Fruit fly (Drosophila melanogaster) whole organism, embryonic: ENCODE data around the gene Gad1.

Experiments
- Asciz ChIP-seq: fragments of 200-800 bp; sonication (Bioruptor generic); optimal IDR thresholded peaks from 2 replicates; lab custom pipeline; 2017; ENCODE audit warnings: missing biosample characterization, mild to moderate bottlenecking, missing genetic modification characterization, missing genetic modification reagents
- Blimp-1 ChIP-seq: fragments of 200-800 bp; sonication (Bioruptor generic); optimal IDR thresholded peaks from 3 replicates; lab custom pipeline; 2018; ENCODE audit warnings: missing biosample characterization, missing genetic modification characterization, mild to moderate bottlenecking, moderate library complexity, missing genetic modification reagents
- BtbVII ChIP-seq: fragments of 200-800 bp; sonication (Bioruptor generic); optimal IDR thresholded peaks from 3 replicates; lab custom pipeline; 2017; ENCODE audit warnings: missing biosample characterization, mild to moderate bottlenecking, missing genetic modification characterization
- CG10209 ChIP-seq: fragments of 200-800 bp; sonication (Bioruptor generic); optimal IDR thresholded peaks from 3 replicates; lab custom pipeline; 2017; ENCODE audit warnings: missing biosample characterization, mild to moderate bottlenecking, missing genetic modification characterization, missing genetic modification reagents
- CG11695 ChIP-seq: fragments of 200-800 bp; sonication (Bioruptor generic); IDR thresholded peaks from 3 replicates; pipeline ENCODE4 v1.3.6; 2022; ENCODE audit warnings: missing biosample characterization, missing genetic modification characterization
- CG14710 ChIP-seq: fragments of 200-800 bp; sonication (Bioruptor generic); optimal IDR thresholded peaks from 3 replicates; lab custom pipeline; 2019; ENCODE audit warnings: missing biosample characterization, mild to moderate bottlenecking, missing genetic modification characterization, moderate library complexity
- CG15011 ChIP-seq: fragments of 200-800 bp; sonication (Bioruptor generic); optimal IDR thresholded peaks from 3 replicates; lab custom pipeline; 2018; ENCODE audit warnings: missing biosample characterization, mild to moderate bottlenecking, missing genetic modification characterization
- CG2129 ChIP-seq: fragments of 200-800 bp; sonication (Bioruptor generic); IDR thresholded peaks from 2 replicates; pipeline ENCODE4 v1.3.6; 2022; ENCODE audit warnings: missing biosample characterization, missing genetic modification characterization; ENCODE audit not compliant: partially characterized antibody
- CG2199 ChIP-seq: fragments of 200-800 bp; sonication (Bioruptor generic); IDR thresholded peaks from 3 replicates; pipeline ENCODE4 v1.3.6; 2022; ENCODE audit warnings: missing biosample characterization, missing genetic modification characterization
- CG32532 ChIP-seq: fragments of 200-800 bp; sonication (Bioruptor generic); IDR thresholded peaks from 2 replicates; pipeline ENCODE4 v1.3.6; 2022; ENCODE audit warnings: missing biosample characterization, missing genetic modification characterization
- CG34422 ChIP-seq: fragments of 200-800 bp; sonication (Bioruptor generic); IDR thresholded peaks from 3 replicates; pipeline ENCODE4 v1.3.6; 2022; ENCODE audit warnings: missing biosample characterization, missing genetic modification characterization
- CG4617 ChIP-seq: fragments of 200-800 bp; sonication (Bioruptor generic); optimal IDR thresholded peaks from 3 replicates; lab custom pipeline; 2016; ENCODE audit warnings: missing biosample characterization, missing genetic modification characterization, borderline replicate concordance
- CG5953 ChIP-seq: fragments of 200-800 bp; sonication (Bioruptor generic); IDR thresholded peaks from 2 replicates; pipeline ENCODE4 v1.3.6; 2022; ENCODE audit warnings: missing biosample characterization, missing genetic modification characterization
- CG7963 ChIP-seq: fragments of 200-800 bp; sonication (Bioruptor generic); IDR thresholded peaks from 3 replicates; pipeline ENCODE4 v1.3.6; 2022; ENCODE audit warnings: missing biosample characterization, missing genetic modification characterization; ENCODE audit not compliant: partially characterized antibody
- CG9437 ChIP-seq: fragments of 200-800 bp; sonication (Bioruptor generic); optimal IDR thresholded peaks from 2 replicates; lab custom pipeline; 2018; ENCODE audit warnings: missing biosample characterization, mild to moderate bottlenecking, missing genetic modification characterization
- Dbx ChIP-seq: fragments of 200-800 bp; sonication (Bioruptor generic); IDR thresholded peaks from 3 replicates; pipeline ENCODE4 v1.3.6; 2022; ENCODE audit warnings: missing biosample characterization, missing genetic modification characterization
- E2f2 ChIP-seq: fragments of 200-800 bp; sonication (Bioruptor generic); IDR thresholded peaks from 2 replicates; pipeline ENCODE4 v1.3.6; 2022; ENCODE audit warnings: missing biosample characterization, missing genetic modification characterization
- HLH3B ChIP-seq: fragments of 200-800 bp; sonication (Bioruptor generic); IDR thresholded peaks from 2 replicates; pipeline ENCODE4 v1.3.6; 2022; ENCODE audit warnings: missing biosample characterization, missing genetic modification characterization
- MBD-R2 ChIP-seq: fragments of 200-800 bp; sonication (Bioruptor generic); IDR thresholded peaks from 2 replicates; pipeline ENCODE4 v1.3.6; 2022; ENCODE audit warnings: missing biosample characterization, missing genetic modification characterization
- Med ChIP-seq: fragments of 200-800 bp; sonication (Bioruptor generic); peaks from one replicate; lab custom pipeline; 2016; ENCODE audit warnings: missing biosample characterization, missing genetic modification characterization, mild to moderate bottlenecking, inconsistent platforms, moderate library complexity
- Meics ChIP-seq: fragments of 200-800 bp; sonication (Bioruptor generic); optimal IDR thresholded peaks from 2 replicates; lab custom pipeline; 2017; ENCODE audit warnings: missing biosample characterization, mild to moderate bottlenecking, missing genetic modification characterization
- Ptx1 ChIP-seq: fragments of 200-800 bp; sonication (Bioruptor generic); IDR thresholded peaks from 2 replicates; pipeline ENCODE4 v1.3.6; 2022; ENCODE audit warnings: missing biosample characterization, missing genetic modification characterization
- Rx ChIP-seq: fragments of 200-800 bp; sonication (Bioruptor generic); IDR thresholded peaks from 2 replicates; pipeline ENCODE4 v1.3.6; 2022; ENCODE audit warnings: missing biosample characterization, missing genetic modification characterization
- Sox100B ChIP-seq: fragments of 200-800 bp; sonication (Bioruptor generic); optimal IDR thresholded peaks from 3 replicates; lab custom pipeline; 2018; ENCODE audit warnings: missing biosample characterization, mild to moderate bottlenecking, missing genetic modification characterization
- Spps ChIP-seq: fragments of 200-800 bp; sonication (Bioruptor generic); optimal IDR thresholded peaks from 2 replicates; lab custom pipeline; 2018; ENCODE audit warnings: missing biosample characterization, mild to moderate bottlenecking, missing genetic modification characterization
- Sry-δ ChIP-seq: fragments of 200-800 bp; sonication (Bioruptor generic); optimal IDR thresholded peaks from 2 replicates; lab custom pipeline; 2016; ENCODE audit warnings: missing biosample characterization, missing genetic modification characterization
- aop ChIP-seq: fragments of 200-800 bp; sonication (Bioruptor generic); IDR thresholded peaks from 2 replicates; pipeline ENCODE4 v1.3.6; 2022; ENCODE audit warnings: missing biosample characterization, missing genetic modification characterization
- bsh ChIP-seq, 2 experiments: fragments of 200-800 bp; sonication (Bioruptor generic); optimal IDR thresholded peaks; 2 replicates each; lab custom pipeline; 2017 to 2018; ENCODE audit warnings: mild to moderate bottlenecking in 2 of 2, missing biosample characterization in 2 of 2, missing genetic modification characterization in 2 of 2, moderate library complexity in 1 of 2
- dmrt11E ChIP-seq: fragments of 200-800 bp; sonication (Bioruptor generic); optimal IDR thresholded peaks from 3 replicates; lab custom pipeline; 2018; ENCODE audit warnings: missing biosample characterization, mild to moderate bottlenecking, missing genetic modification characterization, moderate library complexity
- ems ChIP-seq: fragments of 200-800 bp; sonication (Bioruptor generic); optimal IDR thresholded peaks from 3 replicates; lab custom pipeline; 2016; ENCODE audit warnings: missing biosample characterization, missing genetic modification characterization
- grau ChIP-seq: fragments of 200-800 bp; optimal IDR thresholded peaks from 3 replicates; lab custom pipeline; 2019; ENCODE audit warnings: missing biosample characterization, mild to moderate bottlenecking, missing genetic modification characterization, moderate library complexity
- gt ChIP-seq: fragments of 200-800 bp; sonication (Bioruptor generic); IDR thresholded peaks from 2 replicates; pipeline ENCODE4 v1.3.6; 2022; ENCODE audit warnings: missing biosample characterization, missing genetic modification characterization
- h ChIP-seq: fragments of >200 bp; optimal IDR thresholded peaks from 2 replicates; lab custom pipeline; 2017
- hth ChIP-seq: fragments of >200 bp; optimal IDR thresholded peaks from 2 replicates; lab custom pipeline; 2017; ENCODE audit warnings: inconsistent platforms
- jumu ChIP-seq: fragments of 200-800 bp; sonication (Bioruptor generic); optimal IDR thresholded peaks from 3 replicates; lab custom pipeline; 2016; ENCODE audit warnings: missing biosample characterization, missing genetic modification characterization
- kni ChIP-seq: fragments of 200-800 bp; sonication (Bioruptor generic); optimal IDR thresholded peaks from 3 replicates; lab custom pipeline; 2017; ENCODE audit warnings: mild to moderate bottlenecking, missing biosample characterization, missing genetic modification reagents, missing genetic modification characterization
- lbe ChIP-seq: fragments of 200-800 bp; sonication (Bioruptor generic); optimal IDR thresholded peaks from 2 replicates; lab custom pipeline; 2016; ENCODE audit warnings: missing biosample characterization, mild to moderate bottlenecking, missing genetic modification characterization
- lola ChIP-seq, 3 experiments: fragments of >200 bp in 2 of 3; fragments of 200-800 bp in 1 of 3; sonication (Bioruptor generic) in 1 of 3; optimal IDR thresholded peaks; 2 replicates each; lab custom pipeline; 2017 to 2019; ENCODE audit warnings: missing biosample characterization in 3 of 3, missing genetic modification characterization in 3 of 3, mild to moderate bottlenecking in 1 of 3, moderate library complexity in 1 of 3
- lov ChIP-seq, 2 experiments: fragments of 200-800 bp in 1 of 2; fragments of >200 bp in 1 of 2; sonication (Bioruptor generic) in 1 of 2; IDR thresholded peaks in 1 of 2; optimal IDR thresholded peaks in 1 of 2; 2 replicates in 1 of 2; 3 replicates in 1 of 2; pipeline versions ENCODE4 v1.3.6 to Lab custom; 2017 to 2022; ENCODE audit warnings: missing biosample characterization in 1 of 2, missing genetic modification characterization in 1 of 2
- nerfin-1 ChIP-seq: fragments of 200-800 bp; sonication (Bioruptor generic); optimal IDR thresholded peaks from 3 replicates; lab custom pipeline; 2019; ENCODE audit warnings: missing biosample characterization, mild to moderate bottlenecking, missing genetic modification characterization, moderate library complexity
- nmo ChIP-seq: fragments of 200-800 bp; sonication (Bioruptor generic); optimal IDR thresholded peaks from 2 replicates; lab custom pipeline; 2018; ENCODE audit warnings: missing biosample characterization, mild to moderate bottlenecking, missing genetic modification characterization, moderate library complexity
- oc ChIP-seq: fragments of 200-800 bp; sonication (Bioruptor generic); optimal IDR thresholded peaks from 2 replicates; lab custom pipeline; 2018; ENCODE audit warnings: missing biosample characterization, mild to moderate bottlenecking, missing genetic modification characterization, moderate library complexity
- pita ChIP-seq: fragments of 200-800 bp; sonication (Bioruptor generic); optimal IDR thresholded peaks from 2 replicates; lab custom pipeline; 2017; ENCODE audit warnings: missing biosample characterization, mild to moderate bottlenecking, missing genetic modification characterization
- psq ChIP-seq: fragments of 200-800 bp; sonication (Bioruptor generic); optimal IDR thresholded peaks from 2 replicates; lab custom pipeline; 2017; ENCODE audit warnings: missing biosample characterization, missing genetic modification characterization
- repo ChIP-seq: fragments of 200-800 bp; sonication (Bioruptor generic); optimal IDR thresholded peaks from 2 replicates; lab custom pipeline; 2016; ENCODE audit warnings: missing biosample characterization, missing genetic modification characterization
- stwl ChIP-seq: fragments of 200-800 bp; sonication (Bioruptor generic); optimal IDR thresholded peaks from 3 replicates; lab custom pipeline; 2018; ENCODE audit warnings: missing biosample characterization, mild to moderate bottlenecking, missing genetic modification characterization, moderate library complexity
- tna ChIP-seq: fragments of 200-800 bp; sonication (Bioruptor generic); IDR thresholded peaks from 2 replicates; pipeline ENCODE4 v1.3.6; 2022; ENCODE audit warnings: missing biosample characterization, missing genetic modification characterization; ENCODE audit not compliant: partially characterized antibody
- ttk ChIP-seq: fragments of 200-800 bp; sonication (Bioruptor generic); IDR thresholded peaks from 2 replicates; pipeline ENCODE4 v2.1.2; 2022; ENCODE audit warnings: missing biosample characterization, missing genetic modification characterization

Gene Gad1

DNA sequence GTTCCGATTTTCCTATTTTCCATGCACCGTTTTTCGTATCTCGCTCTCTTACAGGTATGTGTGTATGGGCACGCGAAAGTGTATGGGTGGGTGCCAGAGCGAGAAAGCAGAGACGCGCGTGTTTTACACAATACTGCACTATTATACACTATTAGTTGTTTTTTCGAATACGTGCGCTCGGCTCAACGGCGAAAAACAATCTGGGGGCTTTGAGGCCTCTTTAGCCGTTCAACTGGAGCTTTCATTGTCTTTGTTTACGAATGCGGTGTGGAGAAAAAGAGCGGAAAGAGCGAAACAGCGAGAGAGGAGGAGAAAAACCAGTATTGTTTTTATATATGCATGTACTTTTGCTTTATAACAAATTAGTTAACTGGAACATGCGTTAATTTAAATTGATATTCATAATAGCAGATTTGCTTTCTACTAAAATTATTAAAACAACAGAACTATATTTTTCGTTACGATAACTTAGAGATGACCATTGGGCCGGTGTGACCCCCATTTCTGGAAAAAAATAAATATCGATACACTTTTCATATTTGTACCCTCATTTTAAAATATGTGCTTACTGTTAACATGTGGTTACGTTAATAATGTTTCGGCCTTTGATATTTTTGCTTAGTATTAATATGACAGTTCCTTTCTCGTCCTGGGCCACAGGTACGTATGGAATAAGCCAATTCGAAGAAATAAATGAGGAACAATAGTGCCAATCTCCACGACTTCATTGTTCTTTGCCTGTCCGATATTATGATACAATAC is 14.1 kb upstream of the Gad1 start, which contains the start of gene CG14995 (continued):
- no peak for TF ChIP-seq CG2199 (GFP tag; lab: Robert Waterston, UW)
- no peak for TF ChIP-seq Ptx1 (GFP tag; lab: Robert Waterston, UW)
- TF ChIP-seq bsh (GFP tag; optimal IDR thresholded peaks at IDR 0.05; lab: Kevin White, UChicago) = peak in 1 of 2 experiments; percentile 0
- peak; percentile 9 for TF ChIP-seq grau (tag; lab: Kevin White, UChicago)
- TF ChIP-seq CG11695 (GFP tag; lab: Robert Waterston, UW) = peak; percentile 22; the same call in 1 of the 3 replicates
- TF ChIP-seq BtbVII (GFP tag; lab: Kevin White, UChicago) = peak; percentile 79
- TF ChIP-seq lola (GFP tag; optimal IDR thresholded peaks at IDR 0.05; lab: Kevin White, UChicago) = no peak
- peak; percentile 15 for TF ChIP-seq Blimp-1 (GFP tag; lab: Kevin White, UChicago)
- 0 out of 2 replicates have a peak, but pooled peaks have one; percentile 19 for TF ChIP-seq CG2129 (GFP tag; lab: Robert Waterston, UW)
- TF ChIP-seq ttk (GFP tag; lab: Robert Waterston, UW) = no peak
- TF ChIP-seq E2f2 (GFP tag; lab: Robert Waterston, UW) = peak; percentile 81
- TF ChIP-seq stwl (tag; lab: Kevin White, UChicago) = peak; percentile 56
- TF ChIP-seq nerfin-1 (tag; lab: Kevin White, UChicago) = peak; percentile 97
- no peak for TF ChIP-seq CG15011 (GFP tag; lab: Kevin White, UChicago)
- peak; percentile 91 for TF ChIP-seq Sry-δ (GFP tag; lab: Kevin White, UChicago)
- TF ChIP-seq tna (GFP tag; lab: Robert Waterston, UW) = peak; percentile 42; the same call in 1 of the 2 replicates
- no peak for TF ChIP-seq h
- 0 out of 2 replicates have a peak, but pooled peaks have one; percentile 21 for TF ChIP-seq MBD-R2 (GFP tag; lab: Robert Waterston, UW)
- peak; percentile 67 for TF ChIP-seq oc (tag; lab: Kevin White, UChicago)
- TF ChIP-seq gt = no peak
- TF ChIP-seq repo (GFP tag; lab: Kevin White, UChicago) = no peak
- TF ChIP-seq CG4617 (GFP tag; lab: Kevin White, UChicago) = peak; percentile 41
- TF ChIP-seq CG5953 (GFP tag; lab: Robert Waterston, UW) = no peak
- peak; percentile 56 for TF ChIP-seq kni (GFP tag; lab: Kevin White, UChicago)
- TF ChIP-seq CG9437 (GFP tag; lab: Kevin White, UChicago) = peak; percentile 27
- no peak for TF ChIP-seq ems
- TF ChIP-seq jumu (GFP tag; lab: Kevin White, UChicago) = no peak
- TF ChIP-seq pita (GFP tag; lab: Kevin White, UChicago) = no peak
- no peak; the same call in 1 of the 2 replicates for TF ChIP-seq CG32532
- TF ChIP-seq CG7963 (GFP tag; lab: Robert Waterston, UW) = peak; percentile 36; the same call in 1 of the 3 replicates
- no peak for TF ChIP-seq Sox100B (GFP tag; lab: Kevin White, UChicago)
- TF ChIP-seq nmo (GFP tag; lab: Kevin White, UChicago) = no peak
- TF ChIP-seq Asciz = no peak
- peak; percentile 75; the same call in 1 of the 3 replicates for TF ChIP-seq CG34422 (GFP tag; lab: Robert Waterston, UW)
- TF ChIP-seq HLH3B (GFP tag; lab: Robert Waterston, UW) = 0 out of 2 replicates have a peak, but pooled peaks have one; percentile 22
- no peak for TF ChIP-seq Spps (tag; lab: Kevin White, UChicago)
- TF ChIP-seq dmrt11E (tag; lab: Kevin White, UChicago) = no peak
- TF ChIP-seq Dbx (GFP tag; lab: Robert Waterston, UW) = 0 out of 3 replicates have a peak, but pooled peaks have one; percentile 23
- TF ChIP-seq lov (optimal IDR thresholded peaks at IDR 0.05; lab: Kevin White, UChicago) = no peak
- TF ChIP-seq lov (GFP tag; IDR thresholded peaks at IDR 0.05; lab: Robert Waterston, UW) = no peak
- TF ChIP-seq hth (lab: Kevin White, UChicago) = no peak
- TF ChIP-seq lbe (GFP tag; lab: Kevin White, UChicago) = peak; percentile 65
- TF ChIP-seq aop (GFP tag; lab: Robert Waterston, UW) = no peak
- TF ChIP-seq CG10209 (GFP tag; lab: Kevin White, UChicago) = no peak
- peak; percentile 99 for TF ChIP-seq CG14710
- peak; percentile 69 for TF ChIP-seq Med (GFP tag; lab: Kevin White, UChicago)
- peak; percentile 20 for TF ChIP-seq Meics (GFP tag; lab: Kevin White, UChicago)
- TF ChIP-seq psq = peak; percentile 92
- no peak for TF ChIP-seq Rx
